Worm (Caenorhabditis elegans): ENCODE data around the gene F28F9.3.

The F28F9.3 gene

ce11 chrIV:3803252-3803651, 23.4 kb upstream of the F28F9.3 start, which contains the start of the genes algn-14 and M02B7.2:
TSS of gene algn-14 (minus strand) at chrIV:3803426.
TSS of gene M02B7.2 (plus strand) at chrIV:3803581.
- TF ChIP-seq dmd-4 (tag; optimal IDR thresholded peaks at IDR 0.05): no peak
- no peak for TF ChIP-seq Y55F3AM.14 (GFP tag; optimal IDR thresholded peaks at IDR 0.05)
- no peak for TF ChIP-seq nhr-23 (tag; optimal IDR thresholded peaks at IDR 0.05)
- TF ChIP-seq unc-62 (GFP tag; optimal IDR thresholded peaks at IDR 0.05): no peak
- no peak for TF ChIP-seq ceh-82 (tag; optimal IDR thresholded peaks at IDR 0.05)
- TF ChIP-seq egl-27 (tag; optimal IDR thresholded peaks at IDR 0.05): no peak
- TF ChIP-seq blmp-1 (tag; optimal IDR thresholded peaks at IDR 0.05; ENCODE audit: insufficient read depth): no peak
- no peak for TF ChIP-seq nhr-6 (tag; optimal IDR thresholded peaks at IDR 0.05)
- no peak for TF ChIP-seq nhr-237 (tag; optimal IDR thresholded peaks at IDR 0.05)
- no peak for TF ChIP-seq nhr-129 (tag; optimal IDR thresholded peaks at IDR 0.05)
- TF ChIP-seq sem-4 (tag; optimal IDR thresholded peaks at IDR 0.05): no peak
- TF ChIP-seq lin-39 (tag; optimal IDR thresholded peaks at IDR 0.05): no peak
- no peak for TF ChIP-seq ztf-4 (tag; optimal IDR thresholded peaks at IDR 0.05)
- peak; percentile 85 for TF ChIP-seq sma-9 (GFP tag; optimal IDR thresholded peaks at IDR 0.05)
- TF ChIP-seq sma-9 (tag; optimal IDR thresholded peaks at IDR 0.05): no peak
- no peak for TF ChIP-seq ama-1 (optimal IDR thresholded peaks at IDR 0.05)
- peak; percentile 33 for TF ChIP-seq mab-5 (tag; optimal IDR thresholded peaks at IDR 0.05)
- no peak for TF ChIP-seq ztf-1 (GFP tag; conservative IDR thresholded peaks at IDR 0.05)
- TF ChIP-seq gmeb-1 (tag; optimal IDR thresholded peaks at IDR 0.05): peak; percentile 66
- TF ChIP-seq nhr-77 (tag; optimal IDR thresholded peaks at IDR 0.05): no peak
- TF ChIP-seq nhr-10 (tag; optimal IDR thresholded peaks at IDR 0.05): no peak
- no peak for TF ChIP-seq elt-3 (tag; optimal IDR thresholded peaks at IDR 0.05)
- peak; percentile 14 for TF ChIP-seq fos-1 (tag; optimal IDR thresholded peaks at IDR 0.05)
- TF ChIP-seq nhr-25 (tag; optimal IDR thresholded peaks at IDR 0.05): peak; percentile 49
- peak; percentile 39 for TF ChIP-seq lin-13 (GFP tag; optimal IDR thresholded peaks at IDR 0.05)
- TF ChIP-seq alr-1 (tag; optimal IDR thresholded peaks at IDR 0.05): no peak
- TF ChIP-seq nhr-11 (tag; optimal IDR thresholded peaks at IDR 0.05): no peak
- no peak for TF ChIP-seq mdl-1 (tag; optimal IDR thresholded peaks at IDR 0.05)
- no peak for TF ChIP-seq snpc-4 (tag; optimal IDR thresholded peaks at IDR 0.05)
- TF ChIP-seq ceh-16 (tag; optimal IDR thresholded peaks at IDR 0.05): no peak
- no peak for TF ChIP-seq peb-1 (tag; optimal IDR thresholded peaks at IDR 0.05)
- peak; percentile 48 for TF ChIP-seq crh-2 (tag; optimal IDR thresholded peaks at IDR 0.05)
- TF ChIP-seq lin-11 (tag; optimal IDR thresholded peaks at IDR 0.05): no peak
- no peak for TF ChIP-seq ZK546.5 (tag; optimal IDR thresholded peaks at IDR 0.05)
- TF ChIP-seq sma-3 (GFP tag; optimal IDR thresholded peaks at IDR 0.05): peak; percentile 74
- no peak for TF ChIP-seq aly-2 (tag; optimal IDR thresholded peaks at IDR 0.05)
- no peak for TF ChIP-seq unc-39 (tag; optimal IDR thresholded peaks at IDR 0.05)
- peak; percentile 61 for TF ChIP-seq C34F6.9 (tag; optimal IDR thresholded peaks at IDR 0.05)
- no peak for TF ChIP-seq ztf-11 (tag; optimal IDR thresholded peaks at IDR 0.05)
- no peak for TF ChIP-seq mbf-1 (tag; optimal IDR thresholded peaks at IDR 0.05)
- TF ChIP-seq skn-1 (tag; optimal IDR thresholded peaks at IDR 0.05): no peak
- TF ChIP-seq lsy-2 (tag; optimal IDR thresholded peaks at IDR 0.05): peak; percentile 33 to 80
- TF ChIP-seq zag-1 (tag; optimal IDR thresholded peaks at IDR 0.05): no peak
- TF ChIP-seq R02D3.7 (tag; optimal IDR thresholded peaks at IDR 0.05): peak; percentile 67
- peak; percentile 18 for TF ChIP-seq nhr-21 (tag; optimal IDR thresholded peaks at IDR 0.05)
- TF ChIP-seq unc-55 (GFP tag; optimal IDR thresholded peaks at IDR 0.05): peak; percentile 64
- TF ChIP-seq nhr-12 (tag; optimal IDR thresholded peaks at IDR 0.05): no peak
- no peak for TF ChIP-seq elt-1 (tag; optimal IDR thresholded peaks at IDR 0.05)
- TF ChIP-seq F13H6.1 (tag; optimal IDR thresholded peaks at IDR 0.05): peak; percentile 57
